Worm (Caenorhabditis elegans): ENCODE data around the gene zhit-2.

The zhit-2 gene

ce11 chrIII:4195306-4196008, 48.7 kb downstream of the zhit-2 start (continued):
- TF ChIP-seq chd-7 (tag; optimal IDR thresholded peaks at IDR 0.05) (peak; percentile 79), ets-4 (GFP tag; optimal IDR thresholded peaks at IDR 0.05) (peak; percentile 11), attf-6 (GFP tag; IDR thresholded peaks at IDR 0.05) (0 out of 2 replicates have a peak, but pooled peaks have one; percentile 9), F10E7.11 (tag; optimal IDR thresholded peaks at IDR 0.05) (peak; percentile 63), pha-4 (tag; optimal IDR thresholded peaks at IDR 0.05) (no peak), attf-3 (GFP tag; conservative IDR thresholded peaks at IDR 0.05) (no peak), ztf-22 (GFP tag; optimal IDR thresholded peaks at IDR 0.05) (no peak), bed-1 (GFP tag; IDR thresholded peaks at IDR 0.05) (no peak), B0261.1 (tag; optimal IDR thresholded peaks at IDR 0.05) (peak; percentile 14), zfh-2 (GFP tag; conservative IDR thresholded peaks at IDR 0.05) (no peak), F23B12.7 (tag; optimal IDR thresholded peaks at IDR 0.05; ENCODE audit: insufficient read depth) (no peak), hmg-20 (GFP tag; IDR thresholded peaks at IDR 0.05) (peak; percentile 81), F37B4.10 (GFP tag; IDR thresholded peaks at IDR 0.05) (no peak), let-526 (GFP tag; IDR thresholded peaks at IDR 0.05) (0 out of 2 replicates have a peak, but pooled peaks have one; percentile 49), hmg-1.2 (GFP tag; IDR thresholded peaks at IDR 0.05) (peak; percentile 36; the same call in 1 of the 2 replicates), nfya-1 (tag; optimal IDR thresholded peaks at IDR 0.05; ENCODE audit: borderline replicate concordance, insufficient read depth) (no peak), ccch-3 (GFP tag; optimal IDR thresholded peaks at IDR 0.05) (no peak), Y79H2A.3 (GFP tag; conservative IDR thresholded peaks at IDR 0.05) (no peak), Y53F4B.3 (GFP tag; IDR thresholded peaks at IDR 0.05) (no peak), ekl-4 (GFP tag; IDR thresholded peaks at IDR 0.05) (peak; percentile 83), efl-1 (GFP tag; optimal IDR thresholded peaks at IDR 0.05) (no peak), nhr-27 (tag; optimal IDR thresholded peaks at IDR 0.05) (no peak), dpl-1 (GFP tag; optimal IDR thresholded peaks at IDR 0.05) (no peak), ama-1 (optimal IDR thresholded peaks at IDR 0.05) (peak; percentile 96), ama-1 (GFP tag; optimal IDR thresholded peaks at IDR 0.05) (peak in 1 of 2 experiments; percentile 68), ceh-79 (tag; optimal IDR thresholded peaks at IDR 0.05) (peak; percentile 33), snpc-1.3 (tag; optimal IDR thresholded peaks at IDR 0.05; ENCODE audit: insufficient read depth) (peak; percentile 41), fkh-3 (tag; optimal IDR thresholded peaks at IDR 0.05) (peak; percentile 80), snpc-1.1 (tag; optimal IDR thresholded peaks at IDR 0.05; ENCODE audit: insufficient read depth) (no peak), sdz-38 (tag; optimal IDR thresholded peaks at IDR 0.05) (no peak), F49E8.2 (tag; optimal IDR thresholded peaks at IDR 0.05; ENCODE audit: insufficient read depth) (no peak), die-1 (tag; optimal IDR thresholded peaks at IDR 0.05) (no peak), rec-8 (tag; optimal IDR thresholded peaks at IDR 0.05) (peak in 1 of 2 experiments; percentile 29), F55B11.4 (tag; optimal IDR thresholded peaks at IDR 0.05; ENCODE audit: borderline replicate concordance, insufficient read depth) (no peak), Y53G8AR.9 (GFP tag; conservative IDR thresholded peaks at IDR 0.05) (peak; percentile 94), ztf-18 (tag; optimal IDR thresholded peaks at IDR 0.05) (no peak), T26A5.8 (tag; optimal IDR thresholded peaks at IDR 0.05) (no peak), akir-1 (GFP tag; optimal IDR thresholded peaks at IDR 0.05) (no peak), C17E4.6 (GFP tag; IDR thresholded peaks at IDR 0.05) (no peak), ceh-58 (GFP tag; IDR thresholded peaks at IDR 0.05) (no peak), ztf-28 (GFP tag; IDR thresholded peaks at IDR 0.05) (no peak), lir-1 (GFP tag; conservative IDR thresholded peaks at IDR 0.05) (no peak), hsf-1 (GFP tag; IDR thresholded peaks at IDR 0.05) (peak; percentile 30; the same call in 1 of the 2 replicates), B0019.2 (GFP tag; conservative IDR thresholded peaks at IDR 0.05) (no peak), somi-1 (GFP tag; optimal IDR thresholded peaks at IDR 0.05) (no peak), F57C9.4 (tag; optimal IDR thresholded peaks at IDR 0.05) (peak; percentile 62)

Data from whole organism, young adult.